Fruit fly (Drosophila melanogaster) whole organism: ENCODE data around the gene Sirt1.

Experiments used
- CG8478 ChIP-seq: fragments of >200 bp; optimal IDR thresholded peaks from 2 replicates; lab custom pipeline; 2018; ENCODE audit warnings: inconsistent platforms
- psq ChIP-seq: fragments of >200 bp; optimal IDR thresholded peaks from 2 replicates; lab custom pipeline; 2017

- TF ChIP-seq CG8478 (lab: Kevin White, UChicago): no peak
- TF ChIP-seq psq (lab: Kevin White, UChicago): no peak
Observed at dm6 chr2L:13191894-13192293, 26.5 kb downstream of the Sirt1 start, which contains the start of the genes CG16974 and Edem2.
